Fruit fly (Drosophila melanogaster): ENCODE measurements around the gene mRpS18C.

mRpS18C gene

dm6 chr3R:30388215-30388871 is 35.4 kb upstream of the mRpS18C start:
- no peak for TF ChIP-seq pan (optimal IDR thresholded peaks at IDR 0.05)
- TF ChIP-seq Myc (optimal IDR thresholded peaks at IDR 0.05) = no peak
- TF ChIP-seq Mio (GFP tag; optimal IDR thresholded peaks at IDR 0.05) = peak; percentile 74
- TF ChIP-seq CrebA (GFP tag; optimal IDR thresholded peaks at IDR 0.05; ENCODE audit: borderline replicate concordance) = no peak
- TF ChIP-seq ey (GFP tag; optimal IDR thresholded peaks at IDR 0.05) = peak; percentile 96
- peak; percentile 76 for TF ChIP-seq Vsx2 (GFP tag; optimal IDR thresholded peaks at IDR 0.05; ENCODE audit: partially characterized antibody)
- peak; percentile 72 for TF ChIP-seq Hnf4 (GFP tag; optimal IDR thresholded peaks at IDR 0.05)
- peak; percentile 96 for TF ChIP-seq Sp1 (GFP tag; optimal IDR thresholded peaks at IDR 0.05)
- no peak for TF ChIP-seq lola (GFP tag; optimal IDR thresholded peaks at IDR 0.05)
- peak; percentile 19 to 78 for TF ChIP-seq dl (GFP tag; optimal IDR thresholded peaks at IDR 0.05; ENCODE audit: insufficient read depth in 1 of 2, partially characterized antibody in 2 of 2)
- no peak for TF ChIP-seq Dfd (GFP tag; optimal IDR thresholded peaks at IDR 0.05)
- peak; percentile 60 for TF ChIP-seq dsf (GFP tag; optimal IDR thresholded peaks at IDR 0.05; ENCODE audit: borderline replicate concordance)
- peak; percentile 91 for TF ChIP-seq Jra (GFP tag; optimal IDR thresholded peaks at IDR 0.05)
- TF ChIP-seq Abd-B (GFP tag; optimal IDR thresholded peaks at IDR 0.05) = no peak
- TF ChIP-seq Dif (GFP tag; optimal IDR thresholded peaks at IDR 0.05; ENCODE audit: partially characterized antibody) = peak; percentile 74
- TF ChIP-seq sage (GFP tag; optimal IDR thresholded peaks at IDR 0.05) = peak; percentile 70
- TF ChIP-seq sv (GFP tag; optimal IDR thresholded peaks at IDR 0.05) = peak; percentile 93
- peak; percentile 62 for TF ChIP-seq CG32264 (GFP tag; optimal IDR thresholded peaks at IDR 0.05)
- peak; percentile 94 for TF ChIP-seq HLH106 (tag; optimal IDR thresholded peaks at IDR 0.05)
- TF ChIP-seq dmrt93B (GFP tag; optimal IDR thresholded peaks at IDR 0.05) = peak; percentile 98
- TF ChIP-seq tai (GFP tag; optimal IDR thresholded peaks at IDR 0.05) = peak; percentile 88
- peak; percentile 81 for TF ChIP-seq Hr83 (GFP tag; optimal IDR thresholded peaks at IDR 0.05; ENCODE audit: poor library complexity, severe bottlenecking)
- peak; percentile 93 for TF ChIP-seq OdsH (GFP tag; optimal IDR thresholded peaks at IDR 0.05)
- TF ChIP-seq N (GFP tag; optimal IDR thresholded peaks at IDR 0.05) = no peak
- TF ChIP-seq Rel (GFP tag; optimal IDR thresholded peaks at IDR 0.05) = peak; percentile 55
- TF ChIP-seq Rel (tag; optimal IDR thresholded peaks at IDR 0.05) = peak; percentile 33
- peak; percentile 94 for TF ChIP-seq br (GFP tag; optimal IDR thresholded peaks at IDR 0.05)
- TF ChIP-seq h (GFP tag; optimal IDR thresholded peaks at IDR 0.05) = peak; percentile 90
- TF ChIP-seq CG9705 (GFP tag; optimal IDR thresholded peaks at IDR 0.05) = peak; percentile 94
- TF ChIP-seq foxo (GFP tag; optimal IDR thresholded peaks at IDR 0.05) = peak; percentile 61 to 96
- TF ChIP-seq GATAd (GFP tag; optimal IDR thresholded peaks at IDR 0.05) = peak; percentile 81
- no peak for TF ChIP-seq jim (GFP tag; optimal IDR thresholded peaks at IDR 0.05)
- TF ChIP-seq rgr (GFP tag; optimal IDR thresholded peaks at IDR 0.05) = peak; percentile 92
- TF ChIP-seq psq (GFP tag; optimal IDR thresholded peaks at IDR 0.05) = peak; percentile 93
- TF ChIP-seq fru (GFP tag; optimal IDR thresholded peaks at IDR 0.05) = peak; percentile 95
- TF ChIP-seq usp (GFP tag; optimal IDR thresholded peaks at IDR 0.05) = peak; percentile 4
- no peak for TF ChIP-seq Hr78 (GFP tag; optimal IDR thresholded peaks at IDR 0.05)
- TF ChIP-seq brk (GFP tag; optimal IDR thresholded peaks at IDR 0.05) = no peak
- peak; percentile 95 for TF ChIP-seq woc (GFP tag; optimal IDR thresholded peaks at IDR 0.05)

DNA sequence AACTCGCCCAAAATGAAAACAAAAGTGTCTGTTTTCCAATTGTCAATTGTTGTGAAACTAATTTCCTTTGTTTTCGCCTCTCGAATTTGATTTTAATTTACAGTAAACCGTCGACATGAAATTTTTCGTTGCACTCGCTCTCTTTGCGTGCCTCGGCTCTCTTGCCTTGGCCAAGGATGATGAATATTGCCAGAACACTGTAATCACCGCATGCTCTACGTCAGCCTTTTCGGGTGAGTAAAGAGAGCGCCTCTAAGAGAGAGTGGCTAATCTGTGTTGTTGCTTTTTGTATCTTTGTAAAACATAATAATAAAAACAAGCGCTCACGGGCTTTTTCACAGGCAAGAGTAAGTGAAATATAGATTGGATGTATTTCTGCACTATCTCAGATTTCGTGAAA is 34.7 kb upstream of the mRpS18C start:
- no peak for TF ChIP-seq Myc (optimal IDR thresholded peaks at IDR 0.05)
- TF ChIP-seq dl (GFP tag; optimal IDR thresholded peaks at IDR 0.05; ENCODE audit: insufficient read depth in 1 of 2, partially characterized antibody in 2 of 2) = peak; percentile 39 to 79
- peak; percentile 11 for TF ChIP-seq CrebA (GFP tag; optimal IDR thresholded peaks at IDR 0.05; ENCODE audit: borderline replicate concordance)
- no peak for TF ChIP-seq tai (GFP tag; optimal IDR thresholded peaks at IDR 0.05)
- no peak for TF ChIP-seq ey (GFP tag; optimal IDR thresholded peaks at IDR 0.05)
- peak; percentile 36 for TF ChIP-seq Hr83 (GFP tag; optimal IDR thresholded peaks at IDR 0.05; ENCODE audit: poor library complexity, severe bottlenecking)
- TF ChIP-seq sage (GFP tag; optimal IDR thresholded peaks at IDR 0.05) = peak; percentile 53
- TF ChIP-seq brk (GFP tag; optimal IDR thresholded peaks at IDR 0.05) = peak; percentile 29
- TF ChIP-seq Vsx2 (GFP tag; optimal IDR thresholded peaks at IDR 0.05; ENCODE audit: partially characterized antibody) = no peak
- TF ChIP-seq Dif (GFP tag; optimal IDR thresholded peaks at IDR 0.05; ENCODE audit: partially characterized antibody) = peak; percentile 83
- TF ChIP-seq usp (GFP tag; optimal IDR thresholded peaks at IDR 0.05) = no peak
- TF ChIP-seq GATAd (GFP tag; optimal IDR thresholded peaks at IDR 0.05) = no peak

All from whole organism, wandering third instar larva.